Fruit fly (Drosophila melanogaster) whole organism, prepupa: ENCODE results near the gene Diedel.

Source experiments
- Blimp-1 ChIP-seq: fragments of 200-800 bp; sonication (Bioruptor generic); optimal IDR thresholded peaks from 3 replicates; lab custom pipeline; 2017; ENCODE audit warnings: missing biosample characterization, missing genetic modification characterization, mild to moderate bottlenecking, moderate library complexity, missing genetic modification reagents
- CG10631 ChIP-seq: fragments of 200-800 bp; sonication (Bioruptor generic); optimal IDR thresholded peaks from 2 replicates; lab custom pipeline; 2016; ENCODE audit warnings: missing biosample characterization, missing genetic modification characterization
- CG11762 ChIP-seq: fragments of 200-800 bp; sonication (Bioruptor generic); optimal IDR thresholded peaks from 3 replicates; lab custom pipeline; 2016; ENCODE audit warnings: missing biosample characterization, missing genetic modification characterization; ENCODE audit not compliant: insufficient read depth
- CG11902 ChIP-seq: fragments of 200-800 bp; sonication (Bioruptor generic); optimal IDR thresholded peaks from 3 replicates; lab custom pipeline; 2016; ENCODE audit warnings: missing biosample characterization, missing genetic modification characterization
- CG15336 ChIP-seq: fragments of 200-800 bp; sonication (Bioruptor generic); IDR thresholded peaks from 2 replicates; pipeline ENCODE4 v1.3.6; 2022; ENCODE audit warnings: missing biosample characterization, missing genetic modification characterization
- CG1621 ChIP-seq: fragments of 200-800 bp; sonication (Bioruptor generic); optimal IDR thresholded peaks from 3 replicates; lab custom pipeline; 2018; ENCODE audit warnings: missing biosample characterization, mild to moderate bottlenecking, missing genetic modification characterization
- CG16779 ChIP-seq: fragments of 200-800 bp; sonication (Bioruptor generic); optimal IDR thresholded peaks from 3 replicates; lab custom pipeline; 2017; ENCODE audit warnings: missing biosample characterization, mild to moderate bottlenecking, missing genetic modification characterization
- CG3032 ChIP-seq: fragments of 200-800 bp; optimal IDR thresholded peaks from 2 replicates; lab custom pipeline; 2019; ENCODE audit warnings: missing biosample characterization, mild to moderate bottlenecking, missing genetic modification characterization, moderate library complexity
- CG32006 ChIP-seq: fragments of 200-800 bp; sonication (Bioruptor generic); optimal IDR thresholded peaks from 3 replicates; lab custom pipeline; 2017; ENCODE audit warnings: missing biosample characterization, mild to moderate bottlenecking, missing genetic modification characterization
- CG34406 ChIP-seq: fragments of 200-800 bp; sonication (Bioruptor generic); optimal IDR thresholded peaks from 3 replicates; lab custom pipeline; 2016; ENCODE audit warnings: missing biosample characterization, missing genetic modification characterization
- CG3919 ChIP-seq: fragments of 200-800 bp; sonication (Bioruptor generic); optimal IDR thresholded peaks from 3 replicates; lab custom pipeline; 2016; ENCODE audit warnings: missing biosample characterization, missing genetic modification characterization
- CG4318 ChIP-seq: fragments of 200-800 bp; sonication (Bioruptor generic); optimal IDR thresholded peaks from 3 replicates; lab custom pipeline; 2017; ENCODE audit warnings: missing biosample characterization, mild to moderate bottlenecking, missing genetic modification characterization
- CG6792 ChIP-seq: fragments of 200-800 bp; sonication (Bioruptor generic); optimal IDR thresholded peaks from 3 replicates; lab custom pipeline; 2016; ENCODE audit warnings: missing biosample characterization, missing genetic modification characterization
- CG6854 ChIP-seq: fragments of 200-800 bp; sonication (Bioruptor generic); optimal IDR thresholded peaks from 2 replicates; lab custom pipeline; 2017; ENCODE audit warnings: missing biosample characterization, mild to moderate bottlenecking, missing genetic modification characterization
- CG7368 ChIP-seq: fragments of 200-800 bp; sonication (Bioruptor generic); optimal IDR thresholded peaks from 3 replicates; lab custom pipeline; 2016; ENCODE audit warnings: missing biosample characterization, missing genetic modification characterization
- CG8119 ChIP-seq: fragments of 200-800 bp; sonication (Bioruptor generic); IDR thresholded peaks from 3 replicates; pipeline ENCODE4 v1.3.6; 2022; ENCODE audit warnings: missing biosample characterization, missing genetic modification characterization
- CG8319 ChIP-seq: fragments of 200-800 bp; sonication (Bioruptor generic); optimal IDR thresholded peaks from 3 replicates; lab custom pipeline; 2016; ENCODE audit warnings: missing biosample characterization, missing genetic modification characterization
- CG8632 ChIP-seq: fragments of 200-800 bp; sonication (Bioruptor generic); optimal IDR thresholded peaks from 3 replicates; lab custom pipeline; 2016; ENCODE audit warnings: missing biosample characterization, missing genetic modification characterization
- Eip78C ChIP-seq: fragments of 200-800 bp; sonication (Bioruptor generic); peaks from one replicate; lab custom pipeline; 2016; ENCODE audit warnings: missing biosample characterization, missing genetic modification characterization
- Eip93F ChIP-seq: fragments of 200-800 bp; sonication (Bioruptor generic); optimal IDR thresholded peaks from 2 replicates; lab custom pipeline; 2016; ENCODE audit warnings: missing biosample characterization, mild to moderate bottlenecking, missing genetic modification characterization
- Ets96B ChIP-seq: fragments of 200-800 bp; optimal IDR thresholded peaks from 2 replicates; lab custom pipeline; 2019; ENCODE audit warnings: missing biosample characterization, mild to moderate bottlenecking, missing genetic modification characterization, moderate library complexity
- Hr38 ChIP-seq: sonication (Bioruptor generic); optimal IDR thresholded peaks from 2 replicates; lab custom pipeline; 2016; ENCODE audit warnings: missing biosample characterization, missing genetic modification characterization
- Hr39 ChIP-seq: fragments of 200-800 bp; sonication (Bioruptor generic); optimal IDR thresholded peaks from 2 replicates; lab custom pipeline; 2016; ENCODE audit warnings: missing biosample characterization, missing genetic modification characterization
- Hr4 ChIP-seq: fragments of 200-800 bp; sonication (Bioruptor generic); optimal IDR thresholded peaks from 3 replicates; lab custom pipeline; 2016; ENCODE audit warnings: missing biosample characterization, missing genetic modification characterization
- Lpt ChIP-seq: fragments of 200-800 bp; sonication (Bioruptor generic); optimal IDR thresholded peaks from 3 replicates; lab custom pipeline; 2016; ENCODE audit warnings: missing biosample characterization, missing genetic modification characterization
- Met ChIP-seq: fragments of 200-800 bp; sonication (Bioruptor generic); optimal IDR thresholded peaks from 3 replicates; lab custom pipeline; 2016; ENCODE audit warnings: missing biosample characterization, missing genetic modification characterization
- Smox ChIP-seq: fragments of 200-800 bp; sonication (Bioruptor generic); optimal IDR thresholded peaks from 3 replicates; lab custom pipeline; 2016; ENCODE audit warnings: missing biosample characterization, missing genetic modification characterization
- Sox14 ChIP-seq: fragments of 200-800 bp; sonication (Bioruptor generic); optimal IDR thresholded peaks from 3 replicates; lab custom pipeline; 2016; ENCODE audit warnings: missing biosample characterization, missing genetic modification characterization
- achi ChIP-seq: fragments of 200-800 bp; sonication (Bioruptor generic); optimal IDR thresholded peaks from 3 replicates; lab custom pipeline; 2016; ENCODE audit warnings: missing biosample characterization, missing genetic modification characterization
- acj6 ChIP-seq: fragments of 200-800 bp; sonication (Bioruptor generic); optimal IDR thresholded peaks from 3 replicates; lab custom pipeline; 2016; ENCODE audit warnings: missing biosample characterization, missing genetic modification characterization
- cyc ChIP-seq: fragments of 200-800 bp; sonication (Bioruptor generic); optimal IDR thresholded peaks from 3 replicates; lab custom pipeline; 2016; ENCODE audit warnings: missing biosample characterization, missing genetic modification characterization
- dsx ChIP-seq: fragments of 200-800 bp; optimal IDR thresholded peaks from 3 replicates; lab custom pipeline; 2019; ENCODE audit warnings: missing biosample characterization, mild to moderate bottlenecking, missing genetic modification characterization, moderate library complexity; ENCODE audit not compliant: poor library complexity, severe bottlenecking
- eg ChIP-seq: fragments of 200-800 bp; sonication (Bioruptor generic); IDR thresholded peaks from 3 replicates; pipeline ENCODE4 v1.3.6; 2022; ENCODE audit warnings: missing biosample characterization, missing genetic modification characterization
- esn ChIP-seq: fragments of 200-800 bp; sonication (Bioruptor generic); optimal IDR thresholded peaks from 2 replicates; lab custom pipeline; 2016; ENCODE audit warnings: missing biosample characterization, mild to moderate bottlenecking, missing genetic modification characterization, moderate library complexity
- fd59A ChIP-seq: fragments of 200-800 bp; sonication (Bioruptor generic); optimal IDR thresholded peaks from 2 replicates; lab custom pipeline; 2017; ENCODE audit warnings: missing biosample characterization, mild to moderate bottlenecking, missing genetic modification characterization, missing genetic modification reagents
- lz ChIP-seq: fragments of 200-800 bp; sonication (Bioruptor generic); optimal IDR thresholded peaks from 3 replicates; lab custom pipeline; 2016; ENCODE audit warnings: missing biosample characterization, missing genetic modification characterization
- net ChIP-seq: fragments of 200-800 bp; sonication (Bioruptor generic); optimal IDR thresholded peaks from 3 replicates; lab custom pipeline; 2016; ENCODE audit warnings: missing biosample characterization, missing genetic modification characterization
- spab ChIP-seq: fragments of 200-800 bp; sonication (Bioruptor generic); optimal IDR thresholded peaks from 2 replicates; lab custom pipeline; 2017; ENCODE audit warnings: missing biosample characterization, mild to moderate bottlenecking, missing genetic modification characterization, missing genetic modification reagents
- svp ChIP-seq: fragments of 200-800 bp; sonication (Bioruptor generic); peaks from one replicate; lab custom pipeline; 2016; ENCODE audit warnings: missing biosample characterization, missing genetic modification characterization

Diedel gene

dm6 chr3R:29522164-29522563 lies 28.5 kb downstream of the Diedel start (continued):
- peak; percentile 64 for TF ChIP-seq achi (GFP tag; lab: Kevin White, UChicago)
- TF ChIP-seq Sox14 (GFP tag; lab: Kevin White, UChicago), result peak; percentile 36
- peak; percentile 36 for TF ChIP-seq CG7368
- TF ChIP-seq acj6 (GFP tag; lab: Kevin White, UChicago), result peak; percentile 41
- peak; percentile 37 for TF ChIP-seq CG32006 (GFP tag; lab: Kevin White, UChicago)
- TF ChIP-seq Hr39 (GFP tag; lab: Kevin White, UChicago), result peak; percentile 22
- peak; percentile 74 for TF ChIP-seq CG3032 (tag; lab: Kevin White, UChicago)
- TF ChIP-seq CG6792 (GFP tag; lab: Kevin White, UChicago), result peak; percentile 49
- peak; percentile 26 for TF ChIP-seq CG8632 (GFP tag; lab: Kevin White, UChicago)
- TF ChIP-seq lz, result peak; percentile 29
- TF ChIP-seq Ets96B (tag; lab: Kevin White, UChicago), result peak; percentile 75
- peak; percentile 67 for TF ChIP-seq spab (GFP tag; lab: Kevin White, UChicago)
- TF ChIP-seq CG16779, result no peak
- TF ChIP-seq CG6854, result no peak
- TF ChIP-seq esn, result peak; percentile 47
- TF ChIP-seq cyc, result peak; percentile 46
- TF ChIP-seq CG3919, result peak; percentile 69
- TF ChIP-seq Hr4 (GFP tag; lab: Kevin White, UChicago), result peak; percentile 37
- TF ChIP-seq Eip78C (GFP tag; lab: Kevin White, UChicago), result peak; percentile 83
- peak; percentile 41 for TF ChIP-seq Met (GFP tag; lab: Kevin White, UChicago)
- TF ChIP-seq CG4318 (GFP tag; lab: Kevin White, UChicago), result no peak
- TF ChIP-seq Smox (GFP tag; lab: Kevin White, UChicago), result peak; percentile 19
- peak; percentile 78 for TF ChIP-seq svp (GFP tag; lab: Kevin White, UChicago)
- TF ChIP-seq CG8119, result peak; percentile 49; the same call in 2 of the 3 replicates
- no peak for TF ChIP-seq Blimp-1 (GFP tag; lab: Kevin White, UChicago)
- peak; percentile 8 for TF ChIP-seq net
- peak; percentile 26 for TF ChIP-seq CG34406
- peak; percentile 24; the same call in 1 of the 3 replicates for TF ChIP-seq eg (GFP tag; lab: Robert Waterston, UW)
- no peak for TF ChIP-seq Hr38
- no peak for TF ChIP-seq Eip93F (GFP tag; lab: Kevin White, UChicago)
- peak; percentile 39 for TF ChIP-seq CG11902 (GFP tag; lab: Kevin White, UChicago)
- TF ChIP-seq CG15336 (GFP tag; lab: Robert Waterston, UW), result 0 out of 2 replicates have a peak, but pooled peaks have one; percentile 29
- TF ChIP-seq Lpt (GFP tag; lab: Kevin White, UChicago), result peak; percentile 7
- TF ChIP-seq fd59A, result peak; percentile 55
- TF ChIP-seq CG11762 (GFP tag; lab: Kevin White, UChicago), result no peak

- no peak for TF ChIP-seq CG8119
- TF ChIP-seq CG3919, result no peak
- no peak for TF ChIP-seq CG8319 (GFP tag; lab: Kevin White, UChicago)
- no peak for TF ChIP-seq CG10631
- no peak for TF ChIP-seq CG8632 (GFP tag; lab: Kevin White, UChicago)
- no peak for TF ChIP-seq CG1621 (tag; lab: Kevin White, UChicago)
- no peak for TF ChIP-seq CG11762 (GFP tag; lab: Kevin White, UChicago)
- TF ChIP-seq achi (GFP tag; lab: Kevin White, UChicago), result no peak
- peak; percentile 19 for TF ChIP-seq Eip78C (GFP tag; lab: Kevin White, UChicago)
- peak; percentile 10 for TF ChIP-seq CG32006 (GFP tag; lab: Kevin White, UChicago)
These were observed 30.5 kb downstream of the Diedel start for dm6 chr3R:29523978-29524775.

dm6 chr3R:29526565-29526964 lies 32.9 kb downstream of the Diedel start:
- TF ChIP-seq dsx (GFP tag; lab: Kevin White, UChicago) (peak; percentile 22), Hr4 (GFP tag; lab: Kevin White, UChicago) (no peak)
